Worm (Caenorhabditis elegans) whole organism, L1 larva: ENCODE results near the gene C02B8.12.

ENCODE experiments used
- C16A3.4 ChIP-seq: fragments of 150-350 bp; optimal IDR thresholded peaks from 2 replicates; lab custom pipeline; 2014; ENCODE audit warnings: missing biosample characterization, missing genetic modification characterization
- ama-1 ChIP-seq: fragments of 150-350 bp; optimal IDR thresholded peaks from 2 replicates; lab custom pipeline; 2014
- blmp-1 ChIP-seq: fragments of 150-350 bp; optimal IDR thresholded peaks from 2 replicates; lab custom pipeline; 2014; ENCODE audit warnings: missing biosample characterization, missing genetic modification characterization
- ceh-82 ChIP-seq, 3 experiments: fragments of 150-350 bp in 1 of 3; sonication (generic microtip) in 2 of 3; optimal IDR thresholded peaks; 2 replicates each; lab custom pipeline; 2014 to 2017; ENCODE audit warnings: missing biosample characterization in 3 of 3, missing genetic modification characterization in 3 of 3
- ceh-88 ChIP-seq: fragments of 200-800 bp; sonication (Bioruptor generic); IDR thresholded peaks from 2 replicates; pipeline ENCODE4 v1.3.6; 2022; ENCODE audit warnings: missing genetic modification characterization, missing compliant biosample characterization
- dpl-1 ChIP-seq, 3 experiments: fragments of 150-350 bp in 2 of 3; sonication (generic microtip) in 1 of 3; optimal IDR thresholded peaks; 2 replicates each; lab custom pipeline; 2014 to 2017; ENCODE audit warnings: missing biosample characterization in 3 of 3, missing genetic modification characterization in 3 of 3, missing genetic modification reagents in 3 of 3
- dsc-1 ChIP-seq: sonication (generic microtip); optimal IDR thresholded peaks from 2 replicates; lab custom pipeline; 2016; ENCODE audit warnings: mild to moderate bottlenecking, missing genetic modification characterization, missing compliant biosample characterization
- efl-3 ChIP-seq: fragments of 200-800 bp; sonication (Bioruptor generic); optimal IDR thresholded peaks from 2 replicates; lab custom pipeline; 2018; ENCODE audit warnings: mild to moderate bottlenecking, missing genetic modification characterization, missing compliant biosample characterization
- elt-2 ChIP-seq: sonication (generic microtip); optimal IDR thresholded peaks from 2 replicates; lab custom pipeline; 2016; ENCODE audit warnings: missing genetic modification characterization, mild to moderate bottlenecking, inconsistent platforms, missing compliant biosample characterization, missing genetic modification reagents
- elt-3 ChIP-seq, 6 experiments: fragments of 150-350 bp in 1 of 6; sonication (generic microtip); optimal IDR thresholded peaks; 2 replicates each; lab custom pipeline; 2017 to 2018; ENCODE audit warnings: missing biosample characterization in 6 of 6, missing genetic modification characterization in 6 of 6, inconsistent platforms in 1 of 6
- ets-5 ChIP-seq: fragments of 200-800 bp; sonication (Bioruptor generic); IDR thresholded peaks from 2 replicates; pipeline ENCODE4 v1.3.6; 2022; ENCODE audit warnings: missing genetic modification characterization, missing compliant biosample characterization
- fkh-10 ChIP-seq: sonication (generic microtip); optimal IDR thresholded peaks from 2 replicates; lab custom pipeline; 2017; ENCODE audit warnings: missing biosample characterization, missing genetic modification reagents, missing genetic modification characterization
- fkh-4 ChIP-seq: sonication (generic microtip); optimal IDR thresholded peaks from 2 replicates; lab custom pipeline; 2016; ENCODE audit warnings: missing compliant biosample characterization, missing genetic modification characterization, borderline replicate concordance
- fkh-8 ChIP-seq: sonication (generic microtip); optimal IDR thresholded peaks from 2 replicates; lab custom pipeline; 2016; ENCODE audit warnings: mild to moderate bottlenecking, missing genetic modification characterization, missing compliant biosample characterization
- grh-1 ChIP-seq: fragments of 200-800 bp; sonication (Bioruptor generic); IDR thresholded peaks from 2 replicates; pipeline ENCODE4 v1.3.6; 2022; ENCODE audit warnings: missing genetic modification reagents, missing genetic modification characterization, missing compliant biosample characterization
- hpl-2 ChIP-seq: fragments of 150-350 bp; optimal IDR thresholded peaks from 2 replicates; lab custom pipeline; 2014; ENCODE audit warnings: missing biosample characterization, missing genetic modification reagents, missing genetic modification characterization
- jun-1 ChIP-seq: fragments of 150-350 bp; optimal IDR thresholded peaks from 2 replicates; lab custom pipeline; 2014; ENCODE audit warnings: missing biosample characterization, missing genetic modification reagents, missing genetic modification characterization
- lin-14 ChIP-seq: fragments of 200-800 bp; sonication (Bioruptor generic); optimal IDR thresholded peaks from 2 replicates; lab custom pipeline; 2018; ENCODE audit warnings: mild to moderate bottlenecking, missing genetic modification characterization, moderate library complexity, missing compliant biosample characterization
- lin-15B ChIP-seq: fragments of 150-350 bp; sonication (generic microtip); optimal IDR thresholded peaks from 3 replicates; lab custom pipeline; 2014; ENCODE audit warnings: missing biosample characterization, missing genetic modification characterization
- lin-35 ChIP-seq, 2 experiments: fragments of 150-350 bp; optimal IDR thresholded peaks; 2 replicates each; lab custom pipeline; 2014; ENCODE audit warnings: missing biosample characterization in 2 of 2, missing genetic modification characterization in 2 of 2, missing genetic modification reagents in 2 of 2
- lin-39 ChIP-seq: fragments of 150-350 bp; optimal IDR thresholded peaks from 2 replicates; lab custom pipeline; 2014; ENCODE audit warnings: missing biosample characterization, missing genetic modification reagents, missing genetic modification characterization
- lsy-2 ChIP-seq, 2 experiments: fragments of 150-350 bp; optimal IDR thresholded peaks; 2 replicates each; lab custom pipeline; 2014; ENCODE audit warnings: missing biosample characterization in 2 of 2, missing genetic modification characterization in 2 of 2
- mdl-1 ChIP-seq, 2 experiments: fragments of 150-350 bp; optimal IDR thresholded peaks; 2 replicates each; lab custom pipeline; 2014 to 2017; ENCODE audit warnings: missing biosample characterization in 2 of 2, missing genetic modification characterization in 2 of 2, inconsistent platforms in 1 of 2
- mep-1 ChIP-seq: fragments of 150-350 bp; optimal IDR thresholded peaks from 2 replicates; lab custom pipeline; 2014; ENCODE audit warnings: missing biosample characterization, missing genetic modification characterization
- nhr-11 ChIP-seq: fragments of 150-350 bp; optimal IDR thresholded peaks from 2 replicates; lab custom pipeline; 2014; ENCODE audit warnings: missing biosample characterization, missing genetic modification characterization
- nhr-19 ChIP-seq: fragments of 200-800 bp; sonication (Bioruptor generic); conservative IDR thresholded peaks from 2 replicates; pipeline ENCODE4 v1.3.6; 2022; ENCODE audit warnings: missing genetic modification characterization, missing compliant biosample characterization
- nhr-20 ChIP-seq: sonication (generic microtip); optimal IDR thresholded peaks from 2 replicates; lab custom pipeline; 2016; ENCODE audit warnings: mild to moderate bottlenecking, missing genetic modification characterization, missing compliant biosample characterization
- nhr-47 ChIP-seq: sonication (generic microtip); optimal IDR thresholded peaks from 2 replicates; lab custom pipeline; 2016; ENCODE audit warnings: mild to moderate bottlenecking, missing genetic modification characterization, moderate library complexity, missing compliant biosample characterization
- nhr-71 ChIP-seq: sonication (generic microtip); optimal IDR thresholded peaks from 2 replicates; lab custom pipeline; 2016; ENCODE audit warnings: mild to moderate bottlenecking, missing genetic modification characterization, moderate library complexity, missing compliant biosample characterization
- nhr-76 ChIP-seq: sonication (generic microtip); optimal IDR thresholded peaks from 2 replicates; lab custom pipeline; 2017; ENCODE audit warnings: missing biosample characterization, missing genetic modification characterization
- nhr-84 ChIP-seq: sonication (generic microtip); optimal IDR thresholded peaks from 2 replicates; lab custom pipeline; 2017; ENCODE audit warnings: missing biosample characterization, missing genetic modification characterization
- nhr-85 ChIP-seq: sonication (generic microtip); peaks from one replicate; lab custom pipeline; 2016; ENCODE audit warnings: missing genetic modification characterization, inconsistent platforms, missing compliant biosample characterization
- pag-3 ChIP-seq: sonication (generic microtip); optimal IDR thresholded peaks from 2 replicates; lab custom pipeline; 2017; ENCODE audit warnings: missing genetic modification characterization, mild to moderate bottlenecking, missing compliant biosample characterization, antibody characterized with exemption, borderline replicate concordance; ENCODE audit not compliant: insufficient read depth
- pax-3 ChIP-seq: fragments of 200-800 bp; sonication (Bioruptor generic); optimal IDR thresholded peaks from 2 replicates; lab custom pipeline; 2018; ENCODE audit warnings: mild to moderate bottlenecking, missing genetic modification characterization, moderate library complexity, missing compliant biosample characterization
- rnt-1 ChIP-seq: sonication (generic microtip); optimal IDR thresholded peaks from 2 replicates; lab custom pipeline; 2016; ENCODE audit warnings: mild to moderate bottlenecking, missing genetic modification characterization, moderate library complexity, missing compliant biosample characterization
- skn-1 ChIP-seq: fragments of 150-350 bp; optimal IDR thresholded peaks from 2 replicates; lab custom pipeline; 2014; ENCODE audit warnings: missing biosample characterization, missing genetic modification characterization
- snpc-4 ChIP-seq: fragments of 150-350 bp; optimal IDR thresholded peaks from 2 replicates; lab custom pipeline; 2014; ENCODE audit warnings: missing biosample characterization, missing genetic modification characterization
- snu-23 ChIP-seq: sonication (generic microtip); optimal IDR thresholded peaks from 2 replicates; lab custom pipeline; 2016; ENCODE audit warnings: missing genetic modification characterization, missing compliant biosample characterization
- sox-4 ChIP-seq: sonication (generic microtip); optimal IDR thresholded peaks from 2 replicates; lab custom pipeline; 2016; ENCODE audit warnings: missing genetic modification characterization, missing compliant biosample characterization
- swsn-7 ChIP-seq: sonication (generic microtip); optimal IDR thresholded peaks from 2 replicates; lab custom pipeline; 2016; ENCODE audit warnings: missing genetic modification characterization, missing compliant biosample characterization
- tbx-2 ChIP-seq: sonication (generic microtip); optimal IDR thresholded peaks from 2 replicates; lab custom pipeline; 2016; ENCODE audit warnings: missing genetic modification characterization, missing compliant biosample characterization
- unc-30 ChIP-seq: sonication (generic microtip); optimal IDR thresholded peaks from 2 replicates; lab custom pipeline; 2017; ENCODE audit warnings: missing biosample characterization, missing genetic modification characterization
- unc-62 ChIP-seq: fragments of 150-350 bp; optimal IDR thresholded peaks from 2 replicates; lab custom pipeline; 2014; ENCODE audit warnings: missing biosample characterization, missing genetic modification reagents, missing genetic modification characterization
- vab-15 ChIP-seq: sonication (generic microtip); optimal IDR thresholded peaks from 2 replicates; lab custom pipeline; 2017; ENCODE audit warnings: missing genotype, mild to moderate bottlenecking, missing genetic modification characterization, missing compliant biosample characterization
- xbp-1 ChIP-seq: sonication (generic microtip); optimal IDR thresholded peaks from 2 replicates; lab custom pipeline; 2016; ENCODE audit warnings: missing genetic modification characterization, missing compliant biosample characterization
- zag-1 ChIP-seq: fragments of 150-350 bp; optimal IDR thresholded peaks from 2 replicates; lab custom pipeline; 2014; ENCODE audit warnings: missing biosample characterization, missing genetic modification characterization
- zip-4 ChIP-seq: fragments of 200-800 bp; sonication (Bioruptor generic); optimal IDR thresholded peaks from 2 replicates; lab custom pipeline; 2018; ENCODE audit warnings: mild to moderate bottlenecking, missing genetic modification characterization, moderate library complexity, missing compliant biosample characterization
- ztf-4 ChIP-seq: fragments of 150-350 bp; optimal IDR thresholded peaks from 2 replicates; lab custom pipeline; 2014; ENCODE audit warnings: missing biosample characterization, missing genetic modification characterization

Gene C02B8.12

ce11 chrX:8098813-8099360, 24.3 kb downstream of the C02B8.12 start, which contains the start of gene catp-5:
TSS of gene catp-5 (minus strand) at chrX:8098863.
- TF ChIP-seq elt-2 (tag; lab: Kevin White, UChicago): peak; percentile 1
- TF ChIP-seq dsc-1 (tag; lab: Kevin White, UChicago): no peak

ce11 chrX:8089916-8090315, 33.3 kb downstream of the C02B8.12 start:
- TF ChIP-seq tbx-2 (tag; lab: Kevin White, UChicago) (peak; percentile 41), lin-35 (GFP tag; optimal IDR thresholded peaks at IDR 0.05; lab: Kevin White, UChicago) (peak in 1 of 2 experiments; percentile 49), ceh-88 (GFP tag; lab: Robert Waterston, UW) (no peak), nhr-20 (tag; lab: Kevin White, UChicago) (peak; percentile 73), elt-3 (tag; optimal IDR thresholded peaks at IDR 0.05; lab: Kevin White, UChicago) (peak in 4 of 6 experiments; percentile 16 to 60 (median 26)), blmp-1 (peak; percentile 71), pag-3 (no peak), dsc-1 (tag; lab: Kevin White, UChicago) (peak; percentile 89), fkh-10 (GFP tag; lab: Kevin White, UChicago) (peak; percentile 44), ama-1 (lab: Kevin White, UChicago) (no peak), mep-1 (peak; percentile 8), C16A3.4 (tag; lab: Kevin White, UChicago) (no peak), snpc-4 (tag; lab: Kevin White, UChicago) (no peak), fkh-4 (tag; lab: Kevin White, UChicago) (no peak), ceh-82 (tag; optimal IDR thresholded peaks at IDR 0.05; lab: Kevin White, UChicago) (peak in 1 of 3 experiments; percentile 7), elt-2 (tag; lab: Kevin White, UChicago) (peak; percentile 8), dpl-1 (GFP tag; optimal IDR thresholded peaks at IDR 0.05; lab: Kevin White, UChicago) (no peak), snu-23 (GFP tag; lab: Kevin White, UChicago) (peak; percentile 51), fkh-8 (tag; lab: Kevin White, UChicago) (peak; percentile 88), xbp-1 (tag; lab: Kevin White, UChicago) (peak; percentile 17), zip-4 (GFP tag; lab: Kevin White, UChicago) (no peak), hpl-2 (GFP tag; lab: Kevin White, UChicago) (no peak), nhr-47 (tag; lab: Kevin White, UChicago) (peak; percentile 68), rnt-1 (peak; percentile 11), vab-15 (tag; lab: Kevin White, UChicago) (peak; percentile 19), nhr-71 (peak; percentile 81), lin-39 (tag; lab: Kevin White, UChicago) (no peak), mdl-1 (tag; optimal IDR thresholded peaks at IDR 0.05; lab: Kevin White, UChicago) (peak in 1 of 2 experiments; percentile 37), ets-5 (GFP tag; lab: Robert Waterston, UW) (no peak), efl-3 (no peak), lin-14 (GFP tag; lab: Kevin White, UChicago) (peak; percentile 69), nhr-11 (tag; lab: Kevin White, UChicago) (peak; percentile 31), lin-15B (no peak), unc-30 (tag; lab: Kevin White, UChicago) (no peak), pax-3 (tag; lab: Kevin White, UChicago) (peak; percentile 68), grh-1 (no peak), lsy-2 (tag; optimal IDR thresholded peaks at IDR 0.05; lab: Kevin White, UChicago) (peak; percentile 14 to 52), jun-1 (no peak), ztf-4 (peak; percentile 20), swsn-7 (tag; lab: Kevin White, UChicago) (peak; percentile 1), nhr-84 (no peak), nhr-76 (tag; lab: Kevin White, UChicago) (no peak), unc-62 (GFP tag; lab: Kevin White, UChicago) (no peak), nhr-85 (tag; lab: Kevin White, UChicago) (peak; percentile 73), zag-1 (tag; lab: Kevin White, UChicago) (no peak), nhr-19 (GFP tag; lab: Robert Waterston, UW) (peak; percentile 38), skn-1 (tag; lab: Kevin White, UChicago) (no peak), sox-4 (tag; lab: Kevin White, UChicago) (peak; percentile 81)
